Worm (Caenorhabditis elegans) whole organism, mixed stage, embryonic: ENCODE data around the gene atg-2.

Experiments
- bed-3 ChIP-seq: fragments of 200-800 bp; sonication (Bioruptor generic); optimal IDR thresholded peaks from 3 replicates; lab custom pipeline; 2018; ENCODE audit warnings: mild to moderate bottlenecking, missing genetic modification characterization, moderate library complexity, missing compliant biosample characterization
- elt-1 ChIP-seq: sonication (generic microtip); optimal IDR thresholded peaks from 2 replicates; lab custom pipeline; 2017; ENCODE audit warnings: missing genetic modification characterization, mild to moderate bottlenecking, missing compliant biosample characterization, antibody characterized with exemption, moderate library complexity, borderline replicate concordance; ENCODE audit not compliant: insufficient read depth
- elt-3 ChIP-seq: fragments of 150-350 bp; optimal IDR thresholded peaks from 2 replicates; lab custom pipeline; 2014; ENCODE audit warnings: missing biosample characterization, missing genetic modification characterization
- nhr-12 ChIP-seq: fragments of 150-350 bp; optimal IDR thresholded peaks from 2 replicates; lab custom pipeline; 2014; ENCODE audit warnings: missing biosample characterization, missing genetic modification characterization
- nhr-237 ChIP-seq: fragments of 150-350 bp; optimal IDR thresholded peaks from 2 replicates; lab custom pipeline; 2014; ENCODE audit warnings: missing biosample characterization, missing genetic modification characterization
- nhr-76 ChIP-seq: sonication (generic microtip); optimal IDR thresholded peaks from 2 replicates; lab custom pipeline; 2017; ENCODE audit warnings: missing biosample characterization, missing genetic modification characterization
- pha-4 ChIP-seq: fragments of 150-350 bp; optimal IDR thresholded peaks from 2 replicates; lab custom pipeline; 2018; ENCODE audit warnings: missing biosample characterization, missing genetic modification reagents, missing genetic modification characterization
- sptf-1 ChIP-seq: sonication (generic microtip); optimal IDR thresholded peaks from 2 replicates; lab custom pipeline; 2017; ENCODE audit warnings: mild to moderate bottlenecking, missing genetic modification characterization, moderate library complexity, missing compliant biosample characterization
- unc-39 ChIP-seq: fragments of 150-350 bp; optimal IDR thresholded peaks from 2 replicates; lab custom pipeline; 2014; ENCODE audit warnings: missing biosample characterization, missing genetic modification characterization
- unc-62 ChIP-seq: fragments of 150-350 bp; optimal IDR thresholded peaks from 2 replicates; lab custom pipeline; 2014; ENCODE audit warnings: missing biosample characterization, missing genetic modification reagents, missing genetic modification characterization

- no peak for TF ChIP-seq nhr-12 (tag; lab: Kevin White, UChicago)
- no peak for TF ChIP-seq pha-4 (tag; lab: Kevin White, UChicago)
- TF ChIP-seq nhr-237 (tag; lab: Kevin White, UChicago): no peak
- no peak for TF ChIP-seq elt-1 (tag; lab: Kevin White, UChicago)
- no peak for TF ChIP-seq elt-3 (tag; lab: Kevin White, UChicago)
- no peak for TF ChIP-seq unc-39 (tag; lab: Kevin White, UChicago)
- TF ChIP-seq bed-3: no peak
- no peak for TF ChIP-seq sptf-1 (tag; lab: Kevin White, UChicago)
- TF ChIP-seq nhr-76 (tag; lab: Kevin White, UChicago): no peak
- TF ChIP-seq unc-62 (GFP tag; lab: Kevin White, UChicago): no peak
Observed at ce11 chrX:6790457-6790856, 16.1 kb upstream of the atg-2 start.
